Fruit fly (Drosophila melanogaster): Measurements from ENCODE around the gene CG6040.

CG6040 gene

dm6 chr3R:19147511-19148239 lies 50.9 kb downstream of the CG6040 start, which contains the start of gene Ppcs:
Gene Ppcs (minus strand): TSS chr3R:19147910.
- TF ChIP-seq CG1620 (GFP tag; optimal IDR thresholded peaks at IDR 0.05) (peak; percentile 87), tj (GFP tag; optimal IDR thresholded peaks at IDR 0.05) (peak; percentile 74), pad (GFP tag; optimal IDR thresholded peaks at IDR 0.05) (peak; percentile 81), CG12768 (GFP tag; optimal IDR thresholded peaks at IDR 0.05) (peak; percentile 94), CG14711 (tag; optimal IDR thresholded peaks at IDR 0.05) (peak; percentile 75), CG7045 (GFP tag; optimal IDR thresholded peaks at IDR 0.05) (peak; percentile 73), cnc (optimal IDR thresholded peaks at IDR 0.05) (no peak), Hr96 (GFP tag; optimal IDR thresholded peaks at IDR 0.05) (peak; percentile 93), bab1 (GFP tag; optimal IDR thresholded peaks at IDR 0.05) (peak; percentile 83), Crg-1 (GFP tag; optimal IDR thresholded peaks at IDR 0.05) (peak; percentile 95), CG11617 (GFP tag; optimal IDR thresholded peaks at IDR 0.05) (peak; percentile 90), Clk (GFP tag; optimal IDR thresholded peaks at IDR 0.05) (peak; percentile 84), CG7101 (tag; optimal IDR thresholded peaks at IDR 0.05) (peak; percentile 78), CG33017 (tag; optimal IDR thresholded peaks at IDR 0.05) (peak; percentile 35), cic (GFP tag; optimal IDR thresholded peaks at IDR 0.05) (peak; percentile 90), toe (GFP tag; optimal IDR thresholded peaks at IDR 0.05) (peak; percentile 89), ovo (GFP tag; optimal IDR thresholded peaks at IDR 0.05) (peak; percentile 89), CG5204 (GFP tag; optimal IDR thresholded peaks at IDR 0.05) (peak; percentile 90), Mnt (GFP tag; optimal IDR thresholded peaks at IDR 0.05) (peak; percentile 91), kay (GFP tag; ENCODE audit: borderline replicate concordance) (peak; percentile 60)

dm6 chr3R:19150856-19151651 lies 54.3 kb downstream of the CG6040 start:
- TF ChIP-seq tj (GFP tag; optimal IDR thresholded peaks at IDR 0.05) (peak; percentile 14), CG14711 (tag; optimal IDR thresholded peaks at IDR 0.05) (no peak), kay (GFP tag; ENCODE audit: borderline replicate concordance) (peak; percentile 39)

DNA sequence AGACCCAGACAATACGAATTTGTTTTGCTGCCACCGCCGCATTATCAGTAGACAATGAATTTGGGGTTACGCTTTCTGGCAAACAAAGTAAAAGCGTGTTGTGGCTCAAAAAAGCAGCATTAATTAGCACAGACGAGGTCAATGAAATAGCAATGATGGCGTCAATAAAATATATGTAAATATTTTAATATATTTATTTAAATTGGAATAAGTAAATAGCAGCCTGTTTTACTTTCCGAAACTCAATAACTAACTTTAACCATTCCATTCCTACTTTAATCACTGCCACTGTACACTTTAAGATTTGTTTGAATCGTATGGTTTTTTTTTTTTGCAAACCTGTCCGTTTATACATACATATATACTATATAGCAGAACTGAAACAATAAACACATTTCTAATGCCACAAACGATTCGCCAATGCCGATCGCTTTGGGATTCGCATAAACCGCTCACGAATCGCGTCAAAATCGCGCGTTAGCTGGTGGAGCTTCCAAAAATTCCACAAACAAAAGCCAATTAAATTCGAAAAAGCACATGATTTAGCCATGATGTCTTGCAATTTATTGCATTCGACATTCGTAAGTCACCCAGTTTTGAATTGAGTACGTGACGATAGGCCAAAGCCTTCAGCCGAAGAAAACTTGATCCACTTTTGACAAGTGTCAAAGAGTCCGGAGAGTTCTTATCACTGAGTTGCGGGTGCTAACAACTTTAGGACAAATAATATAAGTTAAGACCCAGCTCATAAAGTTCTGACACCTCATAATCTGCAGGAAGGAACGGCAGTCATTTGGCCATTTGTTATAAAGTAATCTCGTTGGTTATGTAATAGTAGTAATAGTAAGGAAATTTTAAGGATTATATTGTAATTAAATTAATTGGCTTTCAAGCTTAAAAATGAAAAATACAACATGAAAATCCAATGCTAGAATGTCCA lies 55.4 kb downstream of the CG6040 start:
- TF ChIP-seq toe (GFP tag; optimal IDR thresholded peaks at IDR 0.05) (no peak), kay (GFP tag; ENCODE audit: borderline replicate concordance) (peak; percentile 69), CG14711 (tag; optimal IDR thresholded peaks at IDR 0.05) (no peak), CG11617 (GFP tag; optimal IDR thresholded peaks at IDR 0.05) (no peak), Crg-1 (GFP tag; optimal IDR thresholded peaks at IDR 0.05) (no peak), pad (GFP tag; optimal IDR thresholded peaks at IDR 0.05) (no peak), CG7101 (tag; optimal IDR thresholded peaks at IDR 0.05) (no peak), Clk (GFP tag; optimal IDR thresholded peaks at IDR 0.05) (no peak), CG1620 (GFP tag; optimal IDR thresholded peaks at IDR 0.05) (no peak), Mnt (GFP tag; optimal IDR thresholded peaks at IDR 0.05) (no peak), CG33017 (tag; optimal IDR thresholded peaks at IDR 0.05) (peak; percentile 19), CG5204 (GFP tag; optimal IDR thresholded peaks at IDR 0.05) (no peak)

- TF ChIP-seq CG7101 (tag; optimal IDR thresholded peaks at IDR 0.05) (no peak), pad (GFP tag; optimal IDR thresholded peaks at IDR 0.05) (no peak)
Observed at dm6 chr3R:19152835-19153234, 56.1 kb downstream of the CG6040 start.

dm6 chr3R:19153502-19153983 lies 56.8 kb downstream of the CG6040 start, which contains the start of gene CG5835:
Gene CG5835 (minus strand): TSS chr3R:19153686.
- TF ChIP-seq CG7101 (tag; optimal IDR thresholded peaks at IDR 0.05) (peak; percentile 34), CG14711 (tag; optimal IDR thresholded peaks at IDR 0.05) (peak; percentile 3), CG7045 (GFP tag; optimal IDR thresholded peaks at IDR 0.05) (no peak), bab1 (GFP tag; optimal IDR thresholded peaks at IDR 0.05) (peak; percentile 46), kay (GFP tag; ENCODE audit: borderline replicate concordance) (peak; percentile 82), cic (GFP tag; optimal IDR thresholded peaks at IDR 0.05) (no peak), CG12768 (GFP tag; optimal IDR thresholded peaks at IDR 0.05) (no peak), CG11617 (GFP tag; optimal IDR thresholded peaks at IDR 0.05) (peak; percentile 15), pad (GFP tag; optimal IDR thresholded peaks at IDR 0.05) (peak; percentile 11), Clk (GFP tag; optimal IDR thresholded peaks at IDR 0.05) (no peak), Mnt (GFP tag; optimal IDR thresholded peaks at IDR 0.05) (peak; percentile 58), CG1620 (GFP tag; optimal IDR thresholded peaks at IDR 0.05) (peak; percentile 36), CG33017 (tag; optimal IDR thresholded peaks at IDR 0.05) (no peak), cnc (optimal IDR thresholded peaks at IDR 0.05) (no peak), Crg-1 (GFP tag; optimal IDR thresholded peaks at IDR 0.05) (no peak), CG5204 (GFP tag; optimal IDR thresholded peaks at IDR 0.05) (no peak), Hr96 (GFP tag; optimal IDR thresholded peaks at IDR 0.05) (no peak), ovo (GFP tag; optimal IDR thresholded peaks at IDR 0.05) (no peak), tj (GFP tag; optimal IDR thresholded peaks at IDR 0.05) (peak; percentile 62), toe (GFP tag; optimal IDR thresholded peaks at IDR 0.05) (no peak)

All from whole organism, adult.